Worm (Caenorhabditis elegans) whole organism, young adult: Measurements from ENCODE around the gene hum-4.

Source experiments
- F49E8.2 ChIP-seq: sonication (generic microtip); optimal IDR thresholded peaks from 3 replicates; lab custom pipeline; 2017; ENCODE audit warnings: missing genetic modification characterization, mild to moderate bottlenecking, missing compliant biosample characterization, antibody characterized with exemption, moderate library complexity; ENCODE audit not compliant: insufficient read depth
- Y56A3A.18 ChIP-seq: fragments of 200-800 bp; sonication (Bioruptor generic); IDR thresholded peaks from 2 replicates; pipeline ENCODE4 v1.3.6; 2022; ENCODE audit warnings: missing genetic modification reagents, missing genetic modification characterization, missing compliant biosample characterization
- Y67H2A.10 ChIP-seq: fragments of 200-800 bp; sonication (Bioruptor generic); conservative IDR thresholded peaks from 2 replicates; pipeline ENCODE4 v1.3.6; 2022; ENCODE audit warnings: missing genetic modification reagents, missing genetic modification characterization, missing compliant biosample characterization
- bed-2 ChIP-seq: fragments of 200-800 bp; sonication (Bioruptor generic); IDR thresholded peaks from 2 replicates; pipeline ENCODE4 v1.3.6; 2022; ENCODE audit warnings: missing genetic modification reagents, missing genetic modification characterization, missing compliant biosample characterization
- cebp-1 ChIP-seq, 2 experiments: fragments of 200-800 bp in 1 of 2; sonication (Bioruptor generic) in 1 of 2; sonication (generic microtip) in 1 of 2; IDR thresholded peaks in 1 of 2; optimal IDR thresholded peaks in 1 of 2; 2 replicates each; pipeline versions ENCODE4 v1.3.6 to Lab custom; 2017 to 2022; ENCODE audit warnings: missing compliant biosample characterization in 2 of 2, missing genetic modification characterization in 2 of 2, mild to moderate bottlenecking in 1 of 2, missing genetic modification reagents in 1 of 2, moderate library complexity in 1 of 2
- egl-18 ChIP-seq: fragments of 200-800 bp; sonication (Bioruptor generic); IDR thresholded peaks from 2 replicates; pipeline ENCODE4 v1.3.6; 2022; ENCODE audit warnings: missing genetic modification reagents, missing genetic modification characterization, missing compliant biosample characterization
- let-607 ChIP-seq, 2 experiments: fragments of 200-800 bp in 1 of 2; sonication (Bioruptor generic) in 1 of 2; sonication (generic microtip) in 1 of 2; optimal IDR thresholded peaks; 2 replicates each; lab custom pipeline; 2016 to 2018; ENCODE audit warnings: mild to moderate bottlenecking in 2 of 2, missing compliant biosample characterization in 2 of 2, missing genetic modification characterization in 2 of 2, moderate library complexity in 2 of 2, missing genotype in 1 of 2
- snpc-3.4 ChIP-seq: sonication (generic microtip); optimal IDR thresholded peaks from 2 replicates; lab custom pipeline; 2017; ENCODE audit warnings: missing genetic modification characterization, mild to moderate bottlenecking, missing compliant biosample characterization, antibody characterized with exemption, moderate library complexity, missing genotype, missing genetic modification reagents
- tlf-1 ChIP-seq: fragments of 200-800 bp; sonication (Bioruptor generic); optimal IDR thresholded peaks from 2 replicates; lab custom pipeline; 2018; ENCODE audit warnings: mild to moderate bottlenecking, missing genetic modification characterization, missing compliant biosample characterization
- unc-130 ChIP-seq: sonication (generic microtip); optimal IDR thresholded peaks from 2 replicates; lab custom pipeline; 2016; ENCODE audit warnings: missing genetic modification reagents, missing genetic modification characterization, missing compliant biosample characterization
- xnd-1 ChIP-seq: sonication (generic microtip); optimal IDR thresholded peaks from 2 replicates; lab custom pipeline; 2016; ENCODE audit warnings: missing genotype, missing genetic modification reagents, missing genetic modification characterization, missing compliant biosample characterization
- zfh-2 ChIP-seq: fragments of 200-800 bp; sonication (Bioruptor generic); conservative IDR thresholded peaks from 2 replicates; pipeline ENCODE4 v1.3.6; 2022; ENCODE audit warnings: missing genetic modification reagents, missing genetic modification characterization, missing compliant biosample characterization

ce11 chrX:11419988-11420387 is 13.4 kb downstream of the hum-4 start, which contains the start of gene F46C3.6:
- TF ChIP-seq snpc-3.4 (tag; lab: Kevin White, UChicago) = no peak
- TF ChIP-seq bed-2 = no peak
- no peak for TF ChIP-seq unc-130 (GFP tag; lab: Kevin White, UChicago)
- TF ChIP-seq Y56A3A.18 (GFP tag; lab: Robert Waterston, UW) = no peak
- TF ChIP-seq Y67H2A.10 (GFP tag; lab: Robert Waterston, UW) = no peak
- no peak for TF ChIP-seq xnd-1 (tag; lab: Kevin White, UChicago)
- no peak for TF ChIP-seq cebp-1 (GFP tag; IDR thresholded peaks at IDR 0.05; lab: Robert Waterston, UW)
- TF ChIP-seq cebp-1 (tag; optimal IDR thresholded peaks at IDR 0.05; lab: Kevin White, UChicago) = no peak
- no peak for TF ChIP-seq F49E8.2 (tag; lab: Kevin White, UChicago)
- no peak for TF ChIP-seq egl-18 (GFP tag; lab: Robert Waterston, UW)
- TF ChIP-seq tlf-1 (GFP tag; lab: Kevin White, UChicago) = no peak
- no peak for TF ChIP-seq zfh-2 (GFP tag; lab: Robert Waterston, UW)
- TF ChIP-seq let-607 (tag; optimal IDR thresholded peaks at IDR 0.05; lab: Kevin White, UChicago) = no peak
